Worm (Caenorhabditis elegans): ENCODE data around the gene F47G9.4.

- TF ChIP-seq ama-1 (optimal IDR thresholded peaks at IDR 0.05): no peak
- no peak for TF ChIP-seq F13C5.2 (tag; optimal IDR thresholded peaks at IDR 0.05)
- no peak for TF ChIP-seq flt-1 (GFP tag; IDR thresholded peaks at IDR 0.05)
- TF ChIP-seq ceh-13 (GFP tag; optimal IDR thresholded peaks at IDR 0.05): no peak
- no peak for TF ChIP-seq hmg-4 (GFP tag; optimal IDR thresholded peaks at IDR 0.05)
- no peak for TF ChIP-seq sea-1 (GFP tag; conservative IDR thresholded peaks at IDR 0.05)
- no peak for TF ChIP-seq tbx-11 (GFP tag; IDR thresholded peaks at IDR 0.05)
- no peak for TF ChIP-seq ets-7 (tag; optimal IDR thresholded peaks at IDR 0.05)
These were observed 28.9 kb downstream of the F47G9.4 start for ce11 chrV:11292682-11293081.
